Fruit fly (Drosophila melanogaster) whole organism, embryonic: ENCODE data around the gene CG32700.
A peak's percentile ranks its signal among the peaks of the same experiment; 100 is the strongest.

ENCODE experiments used
- ATbp ChIP-seq: fragments of 200-800 bp; sonication (Bioruptor generic); optimal IDR thresholded peaks from 2 replicates; lab custom pipeline; 2017; ENCODE audit warnings: missing biosample characterization, mild to moderate bottlenecking, missing genetic modification characterization, missing genetic modification reagents
- Asciz ChIP-seq: fragments of 200-800 bp; sonication (Bioruptor generic); optimal IDR thresholded peaks from 2 replicates; lab custom pipeline; 2017; ENCODE audit warnings: missing biosample characterization, mild to moderate bottlenecking, missing genetic modification characterization, missing genetic modification reagents
- Atf-2 ChIP-seq: fragments of 200-800 bp; sonication (Bioruptor generic); optimal IDR thresholded peaks from 2 replicates; lab custom pipeline; 2016; ENCODE audit warnings: missing biosample characterization, missing genetic modification characterization
- Atf3 ChIP-seq: fragments of 200-800 bp; sonication (Bioruptor generic); optimal IDR thresholded peaks from 3 replicates; lab custom pipeline; 2016; ENCODE audit warnings: missing biosample characterization, missing genetic modification characterization
- B-H1 ChIP-seq: fragments of 200-800 bp; sonication (Bioruptor generic); IDR thresholded peaks from 3 replicates; pipeline ENCODE4 v1.3.6; 2022; ENCODE audit warnings: missing biosample characterization, missing genetic modification characterization
- B-H2 ChIP-seq: fragments of 200-800 bp; sonication (Bioruptor generic); optimal IDR thresholded peaks from 2 replicates; lab custom pipeline; 2018; ENCODE audit warnings: missing biosample characterization, mild to moderate bottlenecking, missing genetic modification characterization
- Bteb2 ChIP-seq: fragments of 200-800 bp; sonication (Bioruptor generic); optimal IDR thresholded peaks from 2 replicates; lab custom pipeline; 2016; ENCODE audit warnings: missing biosample characterization, missing genetic modification characterization
- CG10209 ChIP-seq: fragments of 200-800 bp; sonication (Bioruptor generic); optimal IDR thresholded peaks from 3 replicates; lab custom pipeline; 2017; ENCODE audit warnings: missing biosample characterization, mild to moderate bottlenecking, missing genetic modification characterization, missing genetic modification reagents
- CG1024 ChIP-seq: fragments of 200-800 bp; sonication (Bioruptor generic); IDR thresholded peaks from 2 replicates; pipeline ENCODE4 v1.3.6; 2022; ENCODE audit warnings: missing biosample characterization, missing genetic modification characterization
- CG10979 ChIP-seq: fragments of 200-800 bp; sonication (Bioruptor generic); optimal IDR thresholded peaks from 2 replicates; lab custom pipeline; 2018; ENCODE audit warnings: missing biosample characterization, mild to moderate bottlenecking, missing genetic modification characterization, moderate library complexity
- CG11247 ChIP-seq: fragments of 200-800 bp; sonication (Bioruptor generic); IDR thresholded peaks from 2 replicates; pipeline ENCODE4 v1.3.6; 2022; ENCODE audit warnings: missing biosample characterization, missing genetic modification characterization
- CG11696 ChIP-seq: fragments of 200-800 bp; sonication (Bioruptor generic); IDR thresholded peaks from 2 replicates; pipeline ENCODE4 v1.3.6; 2022; ENCODE audit warnings: missing biosample characterization, missing genetic modification characterization
- CG12104 ChIP-seq: fragments of 200-800 bp; sonication (Bioruptor generic); optimal IDR thresholded peaks from 3 replicates; lab custom pipeline; 2016; ENCODE audit warnings: missing biosample characterization, missing genetic modification characterization
- CG1233 ChIP-seq: fragments of 200-800 bp; sonication (Bioruptor generic); optimal IDR thresholded peaks from 4 replicates; lab custom pipeline; 2018; ENCODE audit warnings: missing biosample characterization, mild to moderate bottlenecking, missing genetic modification characterization
- CG2889 ChIP-seq: fragments of 200-800 bp; sonication (Bioruptor generic); IDR thresholded peaks from 3 replicates; pipeline ENCODE4 v1.3.6; 2022; ENCODE audit warnings: missing biosample characterization, missing genetic modification characterization
- CG31224 ChIP-seq: fragments of 200-800 bp; sonication (Bioruptor generic); IDR thresholded peaks from 2 replicates; pipeline ENCODE4 v1.3.6; 2022; ENCODE audit warnings: missing biosample characterization, missing genetic modification characterization
- CG34422 ChIP-seq: fragments of 200-800 bp; sonication (Bioruptor generic); IDR thresholded peaks from 3 replicates; pipeline ENCODE4 v1.3.6; 2022; ENCODE audit warnings: missing biosample characterization, missing genetic modification characterization
- CG4282 ChIP-seq: fragments of 200-800 bp; sonication (Bioruptor generic); optimal IDR thresholded peaks from 2 replicates; lab custom pipeline; 2016; ENCODE audit warnings: missing biosample characterization, missing genetic modification characterization
- CG4360 ChIP-seq: fragments of 200-800 bp; sonication (Bioruptor generic); IDR thresholded peaks from 2 replicates; pipeline ENCODE4 v1.3.6; 2022; ENCODE audit warnings: missing biosample characterization, missing genetic modification characterization
- CG6791 ChIP-seq: fragments of 200-800 bp; sonication (Bioruptor generic); IDR thresholded peaks from 3 replicates; pipeline ENCODE4 v1.3.6; 2022; ENCODE audit warnings: missing biosample characterization, missing genetic modification characterization; ENCODE audit not compliant: partially characterized antibody
- CG9215 ChIP-seq: fragments of 200-800 bp; sonication (Bioruptor generic); IDR thresholded peaks from 2 replicates; pipeline ENCODE4 v1.3.6; 2022; ENCODE audit warnings: missing biosample characterization, missing genetic modification characterization
- Doc2 ChIP-seq: fragments of 200-800 bp; sonication (Bioruptor generic); IDR thresholded peaks from 2 replicates; pipeline ENCODE4 v1.3.6; 2022; ENCODE audit warnings: missing biosample characterization, missing genetic modification characterization
- Eip74EF ChIP-seq, 2 experiments: fragments of 200-800 bp in 1 of 2; fragments of >200 bp in 1 of 2; sonication (Bioruptor generic) in 1 of 2; optimal IDR thresholded peaks; 2 replicates each; lab custom pipeline; 2017 to 2019; ENCODE audit warnings: missing biosample characterization in 2 of 2, missing genetic modification characterization in 2 of 2, mild to moderate bottlenecking in 1 of 2, moderate library complexity in 1 of 2
- Elba2 ChIP-seq: fragments of 200-800 bp; sonication (Bioruptor generic); optimal IDR thresholded peaks from 3 replicates; lab custom pipeline; 2016; ENCODE audit warnings: missing biosample characterization, missing genetic modification characterization
- Fer3 ChIP-seq: fragments of 200-800 bp; sonication (Bioruptor generic); optimal IDR thresholded peaks from 2 replicates; lab custom pipeline; 2018; ENCODE audit warnings: missing biosample characterization, mild to moderate bottlenecking, missing genetic modification characterization, moderate library complexity
- HmgD ChIP-seq: fragments of 200-800 bp; sonication (Bioruptor generic); optimal IDR thresholded peaks from 3 replicates; lab custom pipeline; 2016; ENCODE audit warnings: missing biosample characterization, missing genetic modification characterization
- HmgZ ChIP-seq: fragments of 200-800 bp; sonication (Bioruptor generic); optimal IDR thresholded peaks from 2 replicates; lab custom pipeline; 2018; ENCODE audit warnings: missing biosample characterization, mild to moderate bottlenecking, missing genetic modification characterization
- Lpt ChIP-seq: fragments of >200 bp; optimal IDR thresholded peaks from 2 replicates; lab custom pipeline; 2018; ENCODE audit warnings: missing biosample characterization, missing genetic modification characterization
- NK7.1 ChIP-seq: fragments of 200-800 bp; sonication (Bioruptor generic); optimal IDR thresholded peaks from 3 replicates; lab custom pipeline; 2016; ENCODE audit warnings: missing biosample characterization, missing genetic modification characterization
- Neu2 ChIP-seq: fragments of 200-800 bp; sonication (Bioruptor generic); optimal IDR thresholded peaks from 3 replicates; lab custom pipeline; 2016; ENCODE audit warnings: missing biosample characterization, missing genetic modification characterization, borderline replicate concordance
- NfI ChIP-seq: fragments of 200-800 bp; sonication (Bioruptor generic); optimal IDR thresholded peaks from 3 replicates; lab custom pipeline; 2018; ENCODE audit warnings: missing biosample characterization, mild to moderate bottlenecking, missing genetic modification characterization, moderate library complexity
- Optix ChIP-seq: fragments of 200-800 bp; sonication (Bioruptor generic); IDR thresholded peaks from 3 replicates; pipeline ENCODE4 v1.3.6; 2022; ENCODE audit warnings: missing biosample characterization, missing genetic modification characterization
- Ptx1 ChIP-seq: fragments of 200-800 bp; sonication (Bioruptor generic); IDR thresholded peaks from 2 replicates; pipeline ENCODE4 v1.3.6; 2022; ENCODE audit warnings: missing biosample characterization, missing genetic modification characterization
- Sin3A ChIP-seq: fragments of >200 bp; optimal IDR thresholded peaks from 2 replicates; lab custom pipeline; 2018
- Xbp1 ChIP-seq: fragments of 200-800 bp; sonication (Bioruptor generic); optimal IDR thresholded peaks from 3 replicates; lab custom pipeline; 2016; ENCODE audit warnings: missing biosample characterization, mild to moderate bottlenecking, missing genetic modification characterization
- cas ChIP-seq: fragments of 200-800 bp; sonication (Bioruptor generic); IDR thresholded peaks from 2 replicates; pipeline ENCODE4 v1.3.6; 2022; ENCODE audit warnings: missing biosample characterization, missing genetic modification characterization
- danr ChIP-seq: fragments of 200-800 bp; sonication (Bioruptor generic); IDR thresholded peaks from 2 replicates; pipeline ENCODE4 v1.3.6; 2022; ENCODE audit warnings: missing biosample characterization, missing genetic modification characterization
- gfzf ChIP-seq: fragments of 200-800 bp; sonication (Bioruptor generic); optimal IDR thresholded peaks from 2 replicates; lab custom pipeline; 2016; ENCODE audit warnings: missing biosample characterization, mild to moderate bottlenecking, missing genetic modification characterization, moderate library complexity
- h ChIP-seq: fragments of >200 bp; optimal IDR thresholded peaks from 2 replicates; lab custom pipeline; 2017
- ham ChIP-seq: fragments of 200-800 bp; sonication (Bioruptor generic); IDR thresholded peaks from 2 replicates; pipeline ENCODE4 v1.3.6; 2022; ENCODE audit warnings: missing biosample characterization, missing genetic modification characterization
- her ChIP-seq: fragments of 200-800 bp; sonication (Bioruptor generic); optimal IDR thresholded peaks from 2 replicates; lab custom pipeline; 2016; ENCODE audit warnings: missing biosample characterization, missing genetic modification characterization
- inv ChIP-seq: fragments of 200-800 bp; sonication (Bioruptor generic); IDR thresholded peaks from 2 replicates; pipeline ENCODE4 v1.3.6; 2022; ENCODE audit warnings: missing biosample characterization, missing genetic modification characterization; ENCODE audit not compliant: partially characterized antibody
- kah ChIP-seq: fragments of 200-800 bp; sonication (Bioruptor generic); optimal IDR thresholded peaks from 2 replicates; lab custom pipeline; 2018; ENCODE audit warnings: missing biosample characterization, mild to moderate bottlenecking, missing genetic modification characterization
- nau ChIP-seq: fragments of 200-800 bp; sonication (Bioruptor generic); optimal IDR thresholded peaks from 3 replicates; lab custom pipeline; 2017; ENCODE audit warnings: missing biosample characterization, mild to moderate bottlenecking, missing genetic modification characterization, missing genetic modification reagents
- onecut ChIP-seq: fragments of 200-800 bp; sonication (Bioruptor generic); IDR thresholded peaks from 2 replicates; pipeline ENCODE4 v1.3.6; 2022; ENCODE audit warnings: missing biosample characterization, missing genetic modification characterization
- pzg ChIP-seq: fragments of 200-800 bp; sonication (Bioruptor generic); optimal IDR thresholded peaks from 3 replicates; lab custom pipeline; 2018; ENCODE audit warnings: missing biosample characterization, mild to moderate bottlenecking, missing genetic modification characterization, moderate library complexity
- ranshi ChIP-seq: fragments of 200-800 bp; sonication (Bioruptor generic); IDR thresholded peaks from 2 replicates; pipeline ENCODE4 v1.3.6; 2022; ENCODE audit warnings: missing biosample characterization, missing genetic modification characterization
- schlank ChIP-seq: fragments of 200-800 bp; sonication (Bioruptor generic); optimal IDR thresholded peaks from 2 replicates; lab custom pipeline; 2018; ENCODE audit warnings: missing biosample characterization, mild to moderate bottlenecking, missing genetic modification characterization
- scrt ChIP-seq: fragments of 200-800 bp; sonication (Bioruptor generic); optimal IDR thresholded peaks from 2 replicates; lab custom pipeline; 2018; ENCODE audit warnings: missing biosample characterization, mild to moderate bottlenecking, missing genetic modification characterization, moderate library complexity
- seq ChIP-seq: fragments of 200-800 bp; sonication (Bioruptor generic); IDR thresholded peaks from 2 replicates; pipeline ENCODE4 v1.3.6; 2022; ENCODE audit warnings: missing biosample characterization, missing genetic modification characterization
- z ChIP-seq: fragments of 200-800 bp; sonication (Bioruptor generic); IDR thresholded peaks from 3 replicates; pipeline ENCODE4 v1.3.6; 2022; ENCODE audit warnings: missing biosample characterization, missing genetic modification characterization

CG32700 gene

dm6 chrX:9486802-9487201 lies 63.8 kb downstream of the CG32700 start (continued):
- TF ChIP-seq Sin3A (no peak), cas (GFP tag; lab: Robert Waterston, UW) (peak; percentile 34; the same call in 1 of the 2 replicates), CG9215 (peak; percentile 44; the same call in 1 of the 2 replicates), HmgD (GFP tag; lab: Kevin White, UChicago) (peak; percentile 1), CG10979 (peak; percentile 88), Lpt (GFP tag; lab: Kevin White, UChicago) (no peak), Xbp1 (GFP tag; lab: Kevin White, UChicago) (peak; percentile 78), ATbp (GFP tag; lab: Kevin White, UChicago) (peak; percentile 69), B-H1 (GFP tag; lab: Robert Waterston, UW) (no peak; the same call in 2 of the 3 replicates), NK7.1 (GFP tag; lab: Kevin White, UChicago) (peak; percentile 47), her (GFP tag; lab: Kevin White, UChicago) (peak; percentile 38), danr (peak; percentile 57; the same call in 1 of the 2 replicates), Elba2 (GFP tag; lab: Kevin White, UChicago) (peak; percentile 60), Eip74EF (GFP tag; optimal IDR thresholded peaks at IDR 0.05; lab: Kevin White, UChicago) (peak in 1 of 2 experiments; percentile 33), seq (GFP tag; lab: Robert Waterston, UW) (peak; percentile 35; the same call in 1 of the 2 replicates), CG12104 (GFP tag; lab: Kevin White, UChicago) (peak; percentile 45), kah (GFP tag; lab: Kevin White, UChicago) (peak; percentile 49), Atf-2 (GFP tag; lab: Kevin White, UChicago) (peak; percentile 71), onecut (peak; percentile 79), NfI (GFP tag; lab: Kevin White, UChicago) (peak; percentile 48), Doc2 (GFP tag; lab: Robert Waterston, UW) (no peak), CG4282 (GFP tag; lab: Kevin White, UChicago) (no peak), CG10209 (peak; percentile 68), ranshi (GFP tag; lab: Robert Waterston, UW) (peak; percentile 44; the same call in 1 of the 2 replicates), Optix (GFP tag; lab: Robert Waterston, UW) (peak; percentile 78), Ptx1 (GFP tag; lab: Robert Waterston, UW) (peak; percentile 76), inv (no peak), CG11696 (GFP tag; lab: Robert Waterston, UW) (0 out of 2 replicates have a peak, but pooled peaks have one; percentile 32), CG11247 (GFP tag; lab: Robert Waterston, UW) (peak; percentile 55; the same call in 1 of the 2 replicates), scrt (peak; percentile 34), Atf3 (GFP tag; lab: Kevin White, UChicago) (peak; percentile 85), CG4360 (GFP tag; lab: Robert Waterston, UW) (peak; percentile 38; the same call in 1 of the 2 replicates), HmgZ (tag; lab: Kevin White, UChicago) (no peak), nau (GFP tag; lab: Kevin White, UChicago) (peak; percentile 33), h (lab: Kevin White, UChicago) (no peak), CG2889 (peak; percentile 52; the same call in 1 of the 3 replicates), CG6791 (GFP tag; lab: Robert Waterston, UW) (no peak), Asciz (GFP tag; lab: Kevin White, UChicago) (peak; percentile 48), CG1233 (GFP tag; lab: Kevin White, UChicago) (peak; percentile 66), z (GFP tag; lab: Robert Waterston, UW) (no peak), CG34422 (GFP tag; lab: Robert Waterston, UW) (peak; percentile 34; the same call in 1 of the 3 replicates), ham (no peak), gfzf (GFP tag; lab: Kevin White, UChicago) (no peak), Bteb2 (GFP tag; lab: Kevin White, UChicago) (no peak), schlank (tag; lab: Kevin White, UChicago) (no peak), CG1024 (GFP tag; lab: Robert Waterston, UW) (peak; percentile 74), Neu2 (GFP tag; lab: Kevin White, UChicago) (peak; percentile 28), pzg (GFP tag; lab: Kevin White, UChicago) (no peak), B-H2 (GFP tag; lab: Kevin White, UChicago) (no peak), Fer3 (tag; lab: Kevin White, UChicago) (peak; percentile 46), CG31224 (GFP tag; lab: Robert Waterston, UW) (peak; percentile 50; the same call in 1 of the 2 replicates)
